Fruit fly (Drosophila melanogaster): Measurements from ENCODE around the gene CG31102.

CG31102 gene

dm6 chr3R:25245052-25245813, 50.2 kb downstream of the CG31102 start, which contains the start of gene bam:
bam (minus strand) TSS chr3R:25245109.
- TF ChIP-seq Mnt (GFP tag; optimal IDR thresholded peaks at IDR 0.05) (peak; percentile 44), CG7101 (tag; optimal IDR thresholded peaks at IDR 0.05) (no peak), bab1 (GFP tag; optimal IDR thresholded peaks at IDR 0.05) (peak; percentile 44), toe (GFP tag; optimal IDR thresholded peaks at IDR 0.05) (no peak), CG7045 (GFP tag; optimal IDR thresholded peaks at IDR 0.05) (no peak), pad (GFP tag; optimal IDR thresholded peaks at IDR 0.05) (no peak), Crg-1 (GFP tag; optimal IDR thresholded peaks at IDR 0.05) (peak; percentile 53), CG14711 (tag; optimal IDR thresholded peaks at IDR 0.05) (peak; percentile 67), cic (GFP tag; optimal IDR thresholded peaks at IDR 0.05) (no peak), CG1620 (GFP tag; optimal IDR thresholded peaks at IDR 0.05) (no peak), kay (GFP tag; ENCODE audit: borderline replicate concordance) (peak; percentile 71), CG33017 (tag; optimal IDR thresholded peaks at IDR 0.05) (no peak), CG5204 (GFP tag; optimal IDR thresholded peaks at IDR 0.05) (no peak), CG12768 (GFP tag; optimal IDR thresholded peaks at IDR 0.05) (no peak)
